Worm (Caenorhabditis elegans): ENCODE data around the gene F10D7.5.

- TF ChIP-seq nfya-1 (tag; optimal IDR thresholded peaks at IDR 0.05) = no peak
- TF ChIP-seq ama-1 (optimal IDR thresholded peaks at IDR 0.05) = no peak
- no peak for TF ChIP-seq sox-2 (GFP tag; IDR thresholded peaks at IDR 0.05)
- no peak for TF ChIP-seq C08G9.2 (tag; optimal IDR thresholded peaks at IDR 0.05)
- no peak for TF ChIP-seq pag-3 (tag; optimal IDR thresholded peaks at IDR 0.05; ENCODE audit: borderline replicate concordance)
- no peak for TF ChIP-seq nhr-11 (tag; optimal IDR thresholded peaks at IDR 0.05)
- no peak for TF ChIP-seq fkh-10 (GFP tag; optimal IDR thresholded peaks at IDR 0.05)
- no peak for TF ChIP-seq pha-2 (tag; optimal IDR thresholded peaks at IDR 0.05)
- TF ChIP-seq ceh-45 (GFP tag; IDR thresholded peaks at IDR 0.05) = no peak
- no peak for TF ChIP-seq fkh-6 (tag; optimal IDR thresholded peaks at IDR 0.05)
- TF ChIP-seq ttx-3 (tag; optimal IDR thresholded peaks at IDR 0.05) = no peak
- no peak for TF ChIP-seq pat-9 (tag; optimal IDR thresholded peaks at IDR 0.05)
- TF ChIP-seq ceh-9 (tag; optimal IDR thresholded peaks at IDR 0.05) = no peak
These were observed 12.4 kb downstream of the F10D7.5 start for ce11 chrX:17378996-17379395.
